Worm (Caenorhabditis elegans) whole organism, midembryonic: ENCODE results near the gene ttbk-5.

Source experiments
- T22C8.4 ChIP-seq: fragments of 200-800 bp; sonication (Bioruptor generic); IDR thresholded peaks from 2 replicates; pipeline ENCODE4 v1.3.6; 2022; ENCODE audit warnings: missing genetic modification characterization, missing compliant biosample characterization
- cog-1 ChIP-seq: sonication (generic microtip); optimal IDR thresholded peaks from 2 replicates; lab custom pipeline; 2016; ENCODE audit warnings: missing genetic modification characterization, missing compliant biosample characterization
- flt-1 ChIP-seq: fragments of 200-800 bp; sonication (Bioruptor generic); IDR thresholded peaks from 2 replicates; pipeline ENCODE4 v1.3.6; 2022; ENCODE audit warnings: missing genetic modification characterization, missing compliant biosample characterization
- klf-2 ChIP-seq: fragments of 200-800 bp; sonication (Bioruptor generic); conservative IDR thresholded peaks from 2 replicates; pipeline ENCODE4 v1.3.6; 2022; ENCODE audit warnings: missing genetic modification reagents, missing genetic modification characterization, missing compliant biosample characterization
- med-1 ChIP-seq: sonication (generic microtip); optimal IDR thresholded peaks from 2 replicates; lab custom pipeline; 2017; ENCODE audit warnings: missing genetic modification characterization, mild to moderate bottlenecking, missing compliant biosample characterization, antibody characterized with exemption, missing genetic modification reagents; ENCODE audit not compliant: insufficient read depth
- ref-1 ChIP-seq: fragments of 200-800 bp; sonication (Bioruptor generic); conservative IDR thresholded peaks from 2 replicates; pipeline ENCODE4 v1.3.6; 2022; ENCODE audit warnings: missing genetic modification reagents, missing genetic modification characterization, missing compliant biosample characterization
- tab-1 ChIP-seq: fragments of 200-800 bp; sonication (Bioruptor generic); IDR thresholded peaks from 2 replicates; pipeline ENCODE4 v1.3.6; 2022; ENCODE audit warnings: missing genetic modification characterization, missing compliant biosample characterization
- ztf-23 ChIP-seq: fragments of 200-800 bp; sonication (Bioruptor generic); IDR thresholded peaks from 2 replicates; pipeline ENCODE4 v1.3.6; 2022; ENCODE audit warnings: missing genetic modification reagents, missing genetic modification characterization, missing compliant biosample characterization
- ztf-29 ChIP-seq: fragments of 200-800 bp; sonication (Bioruptor generic); IDR thresholded peaks from 2 replicates; pipeline ENCODE4 v1.3.6; 2022; ENCODE audit warnings: missing genetic modification reagents, missing genetic modification characterization, missing compliant biosample characterization

ttbk-5 gene

DNA sequence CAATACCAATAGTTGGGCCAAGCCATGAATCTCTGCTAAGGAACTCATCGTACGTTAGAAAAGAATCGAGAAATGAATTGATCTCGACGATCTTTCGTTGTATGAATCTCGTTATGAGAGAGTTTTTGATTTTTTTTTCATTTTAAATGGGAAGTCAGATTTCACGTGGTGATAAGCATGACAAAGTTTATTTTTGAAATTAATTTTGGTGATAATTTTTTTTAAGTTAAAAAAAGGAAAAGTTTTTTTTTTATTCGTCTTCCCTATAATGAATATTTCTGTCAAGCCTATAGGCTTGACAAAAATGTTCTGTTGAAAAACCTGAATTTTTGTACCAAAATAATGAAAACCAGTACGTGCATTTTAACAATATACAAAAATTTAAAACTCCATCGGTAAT is 45.4 kb downstream of the ttbk-5 start, which contains the start of gene K08F4.5:
K08F4.5 (minus strand) TSS at position 101 of the 400 bp plus-strand sequence.
- TF ChIP-seq klf-2 (GFP tag; lab: Robert Waterston, UW): no peak
- TF ChIP-seq med-1 (GFP tag; lab: Kevin White, UChicago): no peak
- no peak for TF ChIP-seq T22C8.4 (GFP tag; lab: Robert Waterston, UW)
- TF ChIP-seq ztf-23 (GFP tag; lab: Robert Waterston, UW): no peak
- TF ChIP-seq ref-1 (GFP tag; lab: Robert Waterston, UW): no peak
- no peak for TF ChIP-seq flt-1 (GFP tag; lab: Robert Waterston, UW)
- TF ChIP-seq cog-1 (tag; lab: Kevin White, UChicago): no peak
- no peak for TF ChIP-seq tab-1 (GFP tag; lab: Robert Waterston, UW)
- no peak for TF ChIP-seq ztf-29 (GFP tag; lab: Robert Waterston, UW)

ce11 chrIV:10137804-10138203 is 47.3 kb downstream of the ttbk-5 start, which contains the start of gene K08F4.12:
Gene K08F4.12, plus strand, starts transcription at chrIV:10138104.
- no peak for TF ChIP-seq flt-1 (GFP tag; lab: Robert Waterston, UW)
- TF ChIP-seq med-1 (GFP tag; lab: Kevin White, UChicago): no peak
- no peak for TF ChIP-seq tab-1 (GFP tag; lab: Robert Waterston, UW)
- no peak for TF ChIP-seq ref-1 (GFP tag; lab: Robert Waterston, UW)
- no peak for TF ChIP-seq klf-2 (GFP tag; lab: Robert Waterston, UW)
- TF ChIP-seq ztf-29 (GFP tag; lab: Robert Waterston, UW): no peak
- TF ChIP-seq ztf-23 (GFP tag; lab: Robert Waterston, UW): no peak
- no peak for TF ChIP-seq cog-1 (tag; lab: Kevin White, UChicago)
- TF ChIP-seq T22C8.4 (GFP tag; lab: Robert Waterston, UW): no peak

ce11 chrIV:10140143-10140542 is 49.7 kb downstream of the ttbk-5 start, which contains the start of gene gst-3:
Gene gst-3, minus strand, starts transcription at chrIV:10140243.
- TF ChIP-seq ztf-29 (GFP tag; lab: Robert Waterston, UW) (no peak), flt-1 (GFP tag; lab: Robert Waterston, UW) (no peak), med-1 (GFP tag; lab: Kevin White, UChicago) (no peak), ztf-23 (GFP tag; lab: Robert Waterston, UW) (no peak), cog-1 (tag; lab: Kevin White, UChicago) (no peak), tab-1 (GFP tag; lab: Robert Waterston, UW) (no peak), klf-2 (GFP tag; lab: Robert Waterston, UW) (no peak), ref-1 (GFP tag; lab: Robert Waterston, UW) (no peak), T22C8.4 (GFP tag; lab: Robert Waterston, UW) (no peak)
